Fruit fly (Drosophila melanogaster) whole organism, embryonic: ENCODE data around the gene CG4570.

ENCODE experiments used
- CG11085 ChIP-seq: fragments of 200-800 bp; sonication (Bioruptor generic); IDR thresholded peaks from 2 replicates; pipeline ENCODE4 v1.3.6; 2022; ENCODE audit warnings: missing biosample characterization, missing genetic modification characterization
- CG12299 ChIP-seq: fragments of 200-800 bp; sonication (Bioruptor generic); optimal IDR thresholded peaks from 2 replicates; lab custom pipeline; 2018; ENCODE audit warnings: missing biosample characterization, mild to moderate bottlenecking, missing genetic modification characterization
- CG1233 ChIP-seq: fragments of 200-800 bp; sonication (Bioruptor generic); optimal IDR thresholded peaks from 4 replicates; lab custom pipeline; 2018; ENCODE audit warnings: missing biosample characterization, mild to moderate bottlenecking, missing genetic modification characterization
- CG13287 ChIP-seq: fragments of 200-800 bp; sonication (Bioruptor generic); IDR thresholded peaks from 2 replicates; pipeline ENCODE4 v1.3.6; 2022; ENCODE audit warnings: missing biosample characterization, missing genetic modification characterization; ENCODE audit not compliant: partially characterized antibody
- CG14667 ChIP-seq: fragments of 200-800 bp; sonication (Bioruptor generic); IDR thresholded peaks from 2 replicates; pipeline ENCODE4 v1.3.6; 2022; ENCODE audit warnings: missing biosample characterization, missing genetic modification characterization
- CG15269 ChIP-seq: fragments of 200-800 bp; sonication (Bioruptor generic); optimal IDR thresholded peaks from 2 replicates; lab custom pipeline; 2018; ENCODE audit warnings: missing biosample characterization, mild to moderate bottlenecking, missing genetic modification characterization, moderate library complexity
- CG1529 ChIP-seq: fragments of 200-800 bp; sonication (Bioruptor generic); optimal IDR thresholded peaks from 3 replicates; lab custom pipeline; 2018; ENCODE audit warnings: missing biosample characterization, missing genetic modification characterization
- CG1602 ChIP-seq: fragments of 200-800 bp; sonication (Bioruptor generic); optimal IDR thresholded peaks from 3 replicates; lab custom pipeline; 2016; ENCODE audit warnings: missing biosample characterization, missing genetic modification characterization
- CG16779 ChIP-seq: fragments of 200-800 bp; sonication (Bioruptor generic); IDR thresholded peaks from 2 replicates; pipeline ENCODE4 v1.3.6; 2022; ENCODE audit warnings: missing biosample characterization, missing genetic modification characterization
- CG16863 ChIP-seq: fragments of 200-800 bp; sonication (Bioruptor generic); optimal IDR thresholded peaks from 3 replicates; lab custom pipeline; 2016; ENCODE audit warnings: missing biosample characterization, missing genetic modification characterization
- CG2116 ChIP-seq: fragments of 200-800 bp; sonication (Bioruptor generic); optimal IDR thresholded peaks from 3 replicates; lab custom pipeline; 2018; ENCODE audit warnings: missing biosample characterization, mild to moderate bottlenecking, missing genetic modification characterization
- CG2129 ChIP-seq: fragments of 200-800 bp; sonication (Bioruptor generic); IDR thresholded peaks from 2 replicates; pipeline ENCODE4 v1.3.6; 2022; ENCODE audit warnings: missing biosample characterization, missing genetic modification characterization; ENCODE audit not compliant: partially characterized antibody
- CG2678 ChIP-seq: fragments of 200-800 bp; sonication (Bioruptor generic); optimal IDR thresholded peaks from 3 replicates; lab custom pipeline; 2019; ENCODE audit warnings: missing biosample characterization, mild to moderate bottlenecking, missing genetic modification characterization, moderate library complexity
- CG3838 ChIP-seq: fragments of 200-800 bp; sonication (Bioruptor generic); optimal IDR thresholded peaks from 3 replicates; lab custom pipeline; 2016; ENCODE audit warnings: missing biosample characterization, missing genetic modification characterization
- CG3995 ChIP-seq: fragments of 200-800 bp; sonication (Bioruptor generic); optimal IDR thresholded peaks from 3 replicates; lab custom pipeline; 2016; ENCODE audit warnings: missing biosample characterization, missing genetic modification characterization
- CG4360 ChIP-seq: fragments of 200-800 bp; sonication (Bioruptor generic); IDR thresholded peaks from 2 replicates; pipeline ENCODE4 v1.3.6; 2022; ENCODE audit warnings: missing biosample characterization, missing genetic modification characterization
- CG4820 ChIP-seq: fragments of 200-800 bp; sonication (Bioruptor generic); optimal IDR thresholded peaks from 3 replicates; lab custom pipeline; 2016; ENCODE audit warnings: missing biosample characterization, missing genetic modification characterization
- CG7271 ChIP-seq: fragments of 200-800 bp; sonication (Bioruptor generic); optimal IDR thresholded peaks from 2 replicates; lab custom pipeline; 2018; ENCODE audit warnings: missing biosample characterization, mild to moderate bottlenecking, missing genetic modification characterization, moderate library complexity
- CG7987 ChIP-seq: fragments of 200-800 bp; sonication (Bioruptor generic); optimal IDR thresholded peaks from 2 replicates; lab custom pipeline; 2018; ENCODE audit warnings: missing biosample characterization, mild to moderate bottlenecking, missing genetic modification characterization, moderate library complexity
- CG9932 ChIP-seq: fragments of 200-800 bp; sonication (Bioruptor generic); IDR thresholded peaks from 2 replicates; pipeline ENCODE4 v1.3.6; 2022; ENCODE audit warnings: missing biosample characterization, missing genetic modification characterization
- Doc2 ChIP-seq: fragments of 200-800 bp; sonication (Bioruptor generic); IDR thresholded peaks from 2 replicates; pipeline ENCODE4 v1.3.6; 2022; ENCODE audit warnings: missing biosample characterization, missing genetic modification characterization
- Dref ChIP-seq: fragments of 200-800 bp; sonication (Bioruptor generic); IDR thresholded peaks from 2 replicates; pipeline ENCODE4 v1.3.6; 2022; ENCODE audit warnings: missing biosample characterization, missing genetic modification characterization
- ERR ChIP-seq: fragments of 200-800 bp; sonication (Bioruptor generic); optimal IDR thresholded peaks from 2 replicates; lab custom pipeline; 2016; ENCODE audit warnings: missing biosample characterization, missing genetic modification characterization
- Ets65A ChIP-seq: fragments of 200-800 bp; sonication (Bioruptor generic); peaks from one replicate; lab custom pipeline; 2016; ENCODE audit warnings: missing biosample characterization, missing genetic modification characterization
- Fer2 ChIP-seq: fragments of 200-800 bp; sonication (Bioruptor generic); optimal IDR thresholded peaks from 2 replicates; lab custom pipeline; 2018; ENCODE audit warnings: missing biosample characterization, mild to moderate bottlenecking, missing genetic modification characterization, moderate library complexity
- HLH4C ChIP-seq: fragments of 200-800 bp; sonication (Bioruptor generic); IDR thresholded peaks from 3 replicates; pipeline ENCODE4 v1.3.6; 2022; ENCODE audit warnings: missing biosample characterization, missing genetic modification characterization; ENCODE audit not compliant: partially characterized antibody
- Hey ChIP-seq: fragments of 200-800 bp; sonication (Bioruptor generic); optimal IDR thresholded peaks from 3 replicates; lab custom pipeline; 2018; ENCODE audit warnings: missing biosample characterization, mild to moderate bottlenecking, missing genetic modification characterization
- HmgZ ChIP-seq: fragments of 200-800 bp; sonication (Bioruptor generic); optimal IDR thresholded peaks from 2 replicates; lab custom pipeline; 2018; ENCODE audit warnings: missing biosample characterization, mild to moderate bottlenecking, missing genetic modification characterization
- MESR4 ChIP-seq: fragments of 200-800 bp; sonication (Bioruptor generic); optimal IDR thresholded peaks from 2 replicates; lab custom pipeline; 2018; ENCODE audit warnings: missing biosample characterization, mild to moderate bottlenecking, missing genetic modification characterization, moderate library complexity
- Myb ChIP-seq: fragments of 200-800 bp; sonication (Bioruptor generic); optimal IDR thresholded peaks from 2 replicates; lab custom pipeline; 2016; ENCODE audit warnings: missing biosample characterization, missing genetic modification characterization
- Nf-YA ChIP-seq: fragments of 200-800 bp; sonication (Bioruptor generic); IDR thresholded peaks from 2 replicates; pipeline ENCODE4 v1.3.6; 2022; ENCODE audit warnings: missing biosample characterization, missing genetic modification characterization
- Side ChIP-seq: fragments of 200-800 bp; sonication (Bioruptor generic); optimal IDR thresholded peaks from 2 replicates; lab custom pipeline; 2016; ENCODE audit warnings: missing biosample characterization, missing genetic modification characterization
- Six4 ChIP-seq: fragments of 200-800 bp; sonication (Bioruptor generic); optimal IDR thresholded peaks from 2 replicates; lab custom pipeline; 2016; ENCODE audit warnings: missing biosample characterization, missing genetic modification characterization
- Sry-β ChIP-seq: fragments of 200-800 bp; sonication (Bioruptor generic); optimal IDR thresholded peaks from 2 replicates; lab custom pipeline; 2018; ENCODE audit warnings: missing biosample characterization, mild to moderate bottlenecking, missing genetic modification characterization, moderate library complexity
- Stat92E ChIP-seq, 3 experiments: fragments of >200 bp in 2 of 3; fragments of 200-800 bp in 1 of 3; sonication (Bioruptor generic) in 1 of 3; optimal IDR thresholded peaks; 2 replicates each; lab custom pipeline; 2017 to 2019; ENCODE audit warnings: missing biosample characterization in 3 of 3, missing genetic modification characterization in 3 of 3, mild to moderate bottlenecking in 1 of 3, moderate library complexity in 1 of 3
- Xbp1 ChIP-seq: fragments of 200-800 bp; sonication (Bioruptor generic); optimal IDR thresholded peaks from 3 replicates; lab custom pipeline; 2016; ENCODE audit warnings: missing biosample characterization, mild to moderate bottlenecking, missing genetic modification characterization
- cas ChIP-seq: fragments of 200-800 bp; sonication (Bioruptor generic); IDR thresholded peaks from 2 replicates; pipeline ENCODE4 v1.3.6; 2022; ENCODE audit warnings: missing biosample characterization, missing genetic modification characterization
- cg ChIP-seq: fragments of 200-800 bp; sonication (Bioruptor generic); optimal IDR thresholded peaks from 3 replicates; lab custom pipeline; 2019; ENCODE audit warnings: missing biosample characterization, mild to moderate bottlenecking, missing genetic modification characterization, moderate library complexity
- chn ChIP-seq: fragments of 200-800 bp; sonication (Bioruptor generic); optimal IDR thresholded peaks from 2 replicates; lab custom pipeline; 2016; ENCODE audit warnings: missing biosample characterization, missing genetic modification characterization
- dan ChIP-seq: fragments of 200-800 bp; sonication (Bioruptor generic); IDR thresholded peaks from 2 replicates; pipeline ENCODE4 v1.3.6; 2022; ENCODE audit warnings: missing biosample characterization, missing genetic modification characterization
- dati ChIP-seq: fragments of 200-800 bp; sonication (Bioruptor generic); IDR thresholded peaks from 2 replicates; pipeline ENCODE4 v1.3.6; 2022; ENCODE audit warnings: missing biosample characterization, missing genetic modification characterization
- dm ChIP-seq: fragments of 200-800 bp; sonication (Bioruptor generic); optimal IDR thresholded peaks from 3 replicates; lab custom pipeline; 2016; ENCODE audit warnings: missing biosample characterization, missing genetic modification characterization
- grau ChIP-seq: fragments of 200-800 bp; optimal IDR thresholded peaks from 3 replicates; lab custom pipeline; 2019; ENCODE audit warnings: missing biosample characterization, mild to moderate bottlenecking, missing genetic modification characterization, moderate library complexity
- gt ChIP-seq: fragments of 200-800 bp; sonication (Bioruptor generic); IDR thresholded peaks from 2 replicates; pipeline ENCODE4 v1.3.6; 2022; ENCODE audit warnings: missing biosample characterization, missing genetic modification characterization
- hb ChIP-seq: fragments of 200-800 bp; sonication (Bioruptor generic); IDR thresholded peaks from 3 replicates; pipeline ENCODE4 v1.3.6; 2022; ENCODE audit warnings: missing biosample characterization, missing genetic modification characterization; ENCODE audit not compliant: partially characterized antibody
- jigr1 ChIP-seq: fragments of 200-800 bp; sonication (Bioruptor generic); IDR thresholded peaks from 3 replicates; pipeline ENCODE4 v1.3.6; 2022; ENCODE audit warnings: missing biosample characterization, missing genetic modification characterization
- mam ChIP-seq: fragments of 200-800 bp; sonication (Bioruptor generic); optimal IDR thresholded peaks from 3 replicates; lab custom pipeline; 2016; ENCODE audit warnings: missing biosample characterization, missing genetic modification characterization
- mld ChIP-seq: fragments of 200-800 bp; sonication (Bioruptor generic); IDR thresholded peaks from 3 replicates; pipeline ENCODE4 v1.3.6; 2022; ENCODE audit warnings: missing biosample characterization, missing genetic modification characterization; ENCODE audit not compliant: partially characterized antibody
- ssp ChIP-seq: fragments of 200-800 bp; sonication (Bioruptor generic); IDR thresholded peaks from 2 replicates; pipeline ENCODE4 v1.3.6; 2022; ENCODE audit warnings: missing biosample characterization, missing genetic modification characterization
- tap ChIP-seq: fragments of 200-800 bp; optimal IDR thresholded peaks from 3 replicates; lab custom pipeline; 2019; ENCODE audit warnings: missing biosample characterization, mild to moderate bottlenecking, missing genetic modification characterization, moderate library complexity
- twi ChIP-seq: fragments of 200-800 bp; optimal IDR thresholded peaks from 2 replicates; lab custom pipeline; 2019; ENCODE audit warnings: missing biosample characterization, mild to moderate bottlenecking, missing genetic modification characterization, moderate library complexity

The CG4570 gene

DNA sequence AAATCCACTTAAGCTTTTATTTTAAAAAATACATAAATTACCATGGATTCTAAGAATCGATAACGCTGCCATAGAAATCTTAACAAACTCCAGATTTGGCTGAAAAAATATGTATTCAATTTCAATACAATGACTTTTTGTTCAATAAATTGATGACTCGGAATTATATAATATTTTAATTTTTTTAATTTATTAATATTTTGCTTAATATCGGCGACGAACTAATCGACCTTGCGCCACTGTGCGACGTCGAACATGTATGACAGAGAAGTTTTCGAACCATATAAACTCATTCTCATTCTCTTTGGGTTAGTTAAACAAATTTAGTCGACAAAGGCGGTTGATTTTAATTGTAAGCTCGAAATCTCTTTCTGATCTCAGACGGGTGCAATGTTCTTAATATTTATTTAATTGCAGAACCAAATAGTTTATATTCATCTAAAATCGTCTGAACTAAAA, 7.1 kb upstream of the CG4570 start, which contains the start of gene CG42394 (continued):
- peak; percentile 68 for TF ChIP-seq Sry-β (GFP tag; lab: Kevin White, UChicago)
- TF ChIP-seq cas (GFP tag; lab: Robert Waterston, UW) = peak; percentile 90
- TF ChIP-seq CG1602 (GFP tag; lab: Kevin White, UChicago) = peak; percentile 92
- peak; percentile 88 for TF ChIP-seq CG9932
- peak; percentile 4 for TF ChIP-seq Myb
- TF ChIP-seq HLH4C (GFP tag; lab: Robert Waterston, UW) = no peak
- TF ChIP-seq ssp (GFP tag; lab: Robert Waterston, UW) = peak; percentile 78
- TF ChIP-seq Six4 (GFP tag; lab: Kevin White, UChicago) = peak; percentile 95
- no peak for TF ChIP-seq cg (GFP tag; lab: Kevin White, UChicago)
- TF ChIP-seq twi (tag; lab: Kevin White, UChicago) = peak; percentile 87
- peak; percentile 90 for TF ChIP-seq CG1529
- no peak for TF ChIP-seq CG2129 (GFP tag; lab: Robert Waterston, UW)
- peak; percentile 25 for TF ChIP-seq MESR4 (GFP tag; lab: Kevin White, UChicago)
- TF ChIP-seq Fer2 (tag; lab: Kevin White, UChicago) = peak; percentile 87
- peak in 1 of 3 experiments; percentile 83 for TF ChIP-seq Stat92E (GFP tag; optimal IDR thresholded peaks at IDR 0.05; lab: Kevin White, UChicago)
- no peak for TF ChIP-seq Doc2
- no peak for TF ChIP-seq Dref (GFP tag; lab: Robert Waterston, UW)
- peak; percentile 64; the same call in 1 of the 2 replicates for TF ChIP-seq CG13287 (GFP tag; lab: Robert Waterston, UW)
- TF ChIP-seq CG11085 (GFP tag; lab: Robert Waterston, UW) = peak; percentile 74
- peak; percentile 94 for TF ChIP-seq CG15269
- peak; percentile 90 for TF ChIP-seq tap (tag; lab: Kevin White, UChicago)
- TF ChIP-seq CG16863 = peak; percentile 62
- TF ChIP-seq CG14667 (GFP tag; lab: Robert Waterston, UW) = peak; percentile 84
- TF ChIP-seq CG1233 = peak; percentile 96
- no peak for TF ChIP-seq CG3995 (GFP tag; lab: Kevin White, UChicago)
- peak; percentile 78 for TF ChIP-seq CG3838 (GFP tag; lab: Kevin White, UChicago)
- peak; percentile 93 for TF ChIP-seq CG7987 (GFP tag; lab: Kevin White, UChicago)
- TF ChIP-seq CG4820 (GFP tag; lab: Kevin White, UChicago) = peak; percentile 93
- peak; percentile 67 for TF ChIP-seq ERR (GFP tag; lab: Kevin White, UChicago)
- peak; percentile 21; the same call in 1 of the 3 replicates for TF ChIP-seq jigr1 (GFP tag; lab: Robert Waterston, UW)
- peak; percentile 30 for TF ChIP-seq Hey (tag; lab: Kevin White, UChicago)
- TF ChIP-seq mld (GFP tag; lab: Robert Waterston, UW) = no peak
- no peak for TF ChIP-seq hb (GFP tag; lab: Robert Waterston, UW)
- TF ChIP-seq gt = peak; percentile 74
- peak; percentile 89 for TF ChIP-seq HmgZ (tag; lab: Kevin White, UChicago)
- peak; percentile 91 for TF ChIP-seq Nf-YA (GFP tag; lab: Robert Waterston, UW)
- TF ChIP-seq CG2678 (tag; lab: Kevin White, UChicago) = peak; percentile 97
- peak; percentile 85; the same call in 1 of the 2 replicates for TF ChIP-seq dati (GFP tag; lab: Robert Waterston, UW)
- TF ChIP-seq Side = peak; percentile 38
- TF ChIP-seq mam (GFP tag; lab: Kevin White, UChicago) = peak; percentile 69
- peak; percentile 91 for TF ChIP-seq CG12299 (tag; lab: Kevin White, UChicago)
- TF ChIP-seq dm = peak; percentile 16
- TF ChIP-seq Ets65A (GFP tag; lab: Kevin White, UChicago) = peak; percentile 65
- TF ChIP-seq CG16779 = peak; percentile 83
- peak; percentile 76 for TF ChIP-seq CG2116 (GFP tag; lab: Kevin White, UChicago)
- no peak for TF ChIP-seq dan (GFP tag; lab: Robert Waterston, UW)
- TF ChIP-seq grau = peak; percentile 95
- TF ChIP-seq CG4360 (GFP tag; lab: Robert Waterston, UW) = peak; percentile 72
- TF ChIP-seq Xbp1 (GFP tag; lab: Kevin White, UChicago) = peak; percentile 91
- TF ChIP-seq chn (GFP tag; lab: Kevin White, UChicago) = peak; percentile 71
- TF ChIP-seq CG7271 (tag; lab: Kevin White, UChicago) = peak; percentile 96
